Fruit fly (Drosophila melanogaster) ovary, adult (tissue): ENCODE data around the gene ppk26.
"Not testable (repeated sequence)": the region's sequence is repeated elsewhere in the genome, so short reads cannot be mapped to it uniquely, and the experiment has no call there.

Experiments
- CG17801 ChIP-seq: fragments of 200-800 bp; optimal IDR thresholded peaks from 2 replicates; lab custom pipeline; 2019; ENCODE audit warnings: missing biosample characterization, mild to moderate bottlenecking, missing genetic modification characterization, moderate library complexity; ENCODE audit not compliant: partially characterized antibody

ppk26 gene

dm6 chr3L:7485667-7486066 is 29.7 kb downstream of the ppk26 start, which contains the start of gene mthl6:
mthl6 (plus strand) TSS chr3L:7485967.
- TF ChIP-seq CG17801 (GFP tag; lab: Kevin White, UChicago), result no peak

dm6 chr3L:7491564-7491963 is 35.6 kb downstream of the ppk26 start, which contains the start of gene Cyp316a1:
Cyp316a1 (plus strand) TSS chr3L:7491864.
- no peak for TF ChIP-seq CG17801 (GFP tag; lab: Kevin White, UChicago)

- no peak for TF ChIP-seq CG17801 (GFP tag; lab: Kevin White, UChicago)
Observed at dm6 chr3L:7496097-7496496, 40.1 kb downstream of the ppk26 start, which contains the start of gene Cyp4d8. Cyp4d8 (minus strand) TSS chr3L:7496197.

- not testable (repeated sequence) for TF ChIP-seq CG17801 (GFP tag; lab: Kevin White, UChicago)
Observed at dm6 chr3L:7498731-7499130, 42.8 kb downstream of the ppk26 start, which contains the start of gene CG8539. CG8539 (minus strand) TSS chr3L:7498831.

- no peak for TF ChIP-seq CG17801 (GFP tag; lab: Kevin White, UChicago)
Observed at dm6 chr3L:7506117-7506516, 50.2 kb downstream of the ppk26 start, which contains the start of gene CG7548. CG7548 (minus strand) TSS chr3L:7506217.
